Worm (Caenorhabditis elegans) whole organism, L3 larva: ENCODE data around the gene C06B3.16.

Experiments used
- R02D3.7 ChIP-seq: fragments of 150-350 bp; optimal IDR thresholded peaks from 2 replicates; lab custom pipeline; 2014; ENCODE audit warnings: missing biosample characterization, missing genetic modification characterization
- ama-1 ChIP-seq: fragments of 150-350 bp; optimal IDR thresholded peaks from 2 replicates; lab custom pipeline; 2018
- ceh-16 ChIP-seq: sonication (generic microtip); optimal IDR thresholded peaks from 2 replicates; lab custom pipeline; 2017; ENCODE audit warnings: missing biosample characterization, missing genetic modification characterization
- ceh-28 ChIP-seq: fragments of 150-350 bp; optimal IDR thresholded peaks from 2 replicates; lab custom pipeline; 2014; ENCODE audit warnings: missing biosample characterization, missing genetic modification reagents, missing genetic modification characterization
- ceh-82 ChIP-seq: fragments of 150-350 bp; optimal IDR thresholded peaks from 2 replicates; lab custom pipeline; 2014; ENCODE audit warnings: missing biosample characterization, missing genetic modification characterization
- daf-12 ChIP-seq: fragments of 150-350 bp; optimal IDR thresholded peaks from 2 replicates; lab custom pipeline; 2014; ENCODE audit warnings: missing biosample characterization, missing genetic modification reagents, missing genetic modification characterization
- egl-27 ChIP-seq: sonication (generic microtip); optimal IDR thresholded peaks from 4 replicates; lab custom pipeline; 2017; ENCODE audit warnings: missing biosample characterization, missing genetic modification reagents, missing genetic modification characterization
- egl-5 ChIP-seq: fragments of 150-350 bp; optimal IDR thresholded peaks from 2 replicates; lab custom pipeline; 2017; ENCODE audit warnings: missing biosample characterization, missing genetic modification reagents, missing genetic modification characterization, inconsistent platforms
- elt-1 ChIP-seq: fragments of 150-350 bp; optimal IDR thresholded peaks from 2 replicates; lab custom pipeline; 2014; ENCODE audit warnings: missing biosample characterization, missing genetic modification characterization
- elt-2 ChIP-seq: sonication (generic microtip); optimal IDR thresholded peaks from 2 replicates; lab custom pipeline; 2016; ENCODE audit warnings: missing genetic modification reagents, mild to moderate bottlenecking, missing genetic modification characterization, missing compliant biosample characterization
- elt-3 ChIP-seq, 3 experiments: fragments of 150-350 bp in 1 of 3; sonication (generic microtip) in 2 of 3; optimal IDR thresholded peaks; 2 replicates in 2 of 3; 4 replicates in 1 of 3; lab custom pipeline; 2014 to 2017; ENCODE audit warnings: missing biosample characterization in 3 of 3, missing genetic modification characterization in 3 of 3
- fkh-2 ChIP-seq: fragments of 150-350 bp; optimal IDR thresholded peaks from 2 replicates; lab custom pipeline; 2014; ENCODE audit warnings: missing biosample characterization, missing genetic modification reagents, missing genetic modification characterization
- hmg-11 ChIP-seq: sonication (generic microtip); optimal IDR thresholded peaks from 2 replicates; lab custom pipeline; 2016; ENCODE audit warnings: missing genetic modification characterization, missing compliant biosample characterization
- jun-1 ChIP-seq: fragments of 150-350 bp; optimal IDR thresholded peaks from 2 replicates; lab custom pipeline; 2014; ENCODE audit warnings: missing biosample characterization, missing genetic modification reagents, missing genetic modification characterization
- lin-15B ChIP-seq: fragments of 150-350 bp; optimal IDR thresholded peaks from 2 replicates; lab custom pipeline; 2014; ENCODE audit warnings: missing biosample characterization, missing genetic modification characterization
- lin-39 ChIP-seq: fragments of 150-350 bp; optimal IDR thresholded peaks from 2 replicates; lab custom pipeline; 2018; ENCODE audit warnings: missing biosample characterization, missing genetic modification reagents, missing genetic modification characterization
- mml-1 ChIP-seq: fragments of 150-350 bp; sonication (generic microtip); optimal IDR thresholded peaks from 3 replicates; lab custom pipeline; 2014; ENCODE audit warnings: missing biosample characterization, missing genetic modification characterization
- nfya-1 ChIP-seq: sonication (generic microtip); optimal IDR thresholded peaks from 2 replicates; lab custom pipeline; 2017; ENCODE audit warnings: missing genetic modification characterization, mild to moderate bottlenecking, missing compliant biosample characterization, antibody characterized with exemption, moderate library complexity; ENCODE audit not compliant: insufficient read depth
- nhr-11 ChIP-seq: fragments of 150-350 bp; optimal IDR thresholded peaks from 2 replicates; lab custom pipeline; 2014; ENCODE audit warnings: missing biosample characterization, missing genetic modification characterization
- nhr-237 ChIP-seq: fragments of 150-350 bp; optimal IDR thresholded peaks from 2 replicates; lab custom pipeline; 2014; ENCODE audit warnings: missing biosample characterization, missing genetic modification characterization
- nhr-25 ChIP-seq: sonication (generic microtip); optimal IDR thresholded peaks from 2 replicates; lab custom pipeline; 2017; ENCODE audit warnings: missing biosample characterization, missing genetic modification characterization
- nhr-28 ChIP-seq: fragments of 150-350 bp; optimal IDR thresholded peaks from 2 replicates; lab custom pipeline; 2014; ENCODE audit warnings: missing biosample characterization, missing genetic modification characterization
- nhr-43 ChIP-seq: sonication (generic microtip); optimal IDR thresholded peaks from 2 replicates; lab custom pipeline; 2016; ENCODE audit warnings: mild to moderate bottlenecking, missing genetic modification characterization, missing compliant biosample characterization; ENCODE audit not compliant: poor library complexity, severe bottlenecking
- nhr-67 ChIP-seq: fragments of 150-350 bp; optimal IDR thresholded peaks from 2 replicates; lab custom pipeline; 2014; ENCODE audit warnings: missing biosample characterization, missing genetic modification characterization
- nhr-77 ChIP-seq: fragments of 150-350 bp; optimal IDR thresholded peaks from 2 replicates; lab custom pipeline; 2014; ENCODE audit warnings: missing biosample characterization, missing genetic modification characterization
- pha-4 ChIP-seq: fragments of 150-350 bp; optimal IDR thresholded peaks from 2 replicates; lab custom pipeline; 2014; ENCODE audit warnings: missing biosample characterization, missing genetic modification reagents, missing genetic modification characterization
- pqm-1 ChIP-seq: fragments of 150-350 bp; optimal IDR thresholded peaks from 2 replicates; lab custom pipeline; 2017; ENCODE audit warnings: missing biosample characterization, missing genetic modification characterization, inconsistent platforms
- skn-1 ChIP-seq: fragments of 150-350 bp; optimal IDR thresholded peaks from 2 replicates; lab custom pipeline; 2014; ENCODE audit warnings: missing biosample characterization, missing genetic modification characterization
- snpc-4 ChIP-seq: fragments of 150-350 bp; optimal IDR thresholded peaks from 2 replicates; lab custom pipeline; 2014; ENCODE audit warnings: missing biosample characterization, missing genetic modification characterization
- tbx-2 ChIP-seq: sonication (generic microtip); optimal IDR thresholded peaks from 2 replicates; lab custom pipeline; 2016; ENCODE audit warnings: mild to moderate bottlenecking, missing genetic modification characterization, missing compliant biosample characterization
- unc-62 ChIP-seq: fragments of 150-350 bp; sonication (generic microtip); optimal IDR thresholded peaks from 4 replicates; lab custom pipeline; 2014; ENCODE audit warnings: missing biosample characterization, missing genetic modification reagents, missing genetic modification characterization
- zag-1 ChIP-seq: fragments of 150-350 bp; optimal IDR thresholded peaks from 2 replicates; lab custom pipeline; 2014; ENCODE audit warnings: missing biosample characterization, missing genetic modification characterization
- ztf-4 ChIP-seq: fragments of 150-350 bp; optimal IDR thresholded peaks from 2 replicates; lab custom pipeline; 2014; ENCODE audit warnings: missing biosample characterization, missing genetic modification characterization

Gene C06B3.16

ce11 chrV:13915390-13915789 lies 15.9 kb upstream of the C06B3.16 start, which contains the start of gene gcy-32:
gcy-32 (minus strand) TSS chrV:13915490.
- TF ChIP-seq ama-1 (no peak), pqm-1 (no peak), nhr-11 (tag; lab: Kevin White, UChicago) (no peak), ztf-4 (no peak), tbx-2 (tag; lab: Kevin White, UChicago) (no peak), R02D3.7 (tag; lab: Kevin White, UChicago) (no peak), jun-1 (no peak), nhr-28 (tag; lab: Kevin White, UChicago) (no peak), nfya-1 (no peak), ceh-28 (tag; lab: Kevin White, UChicago) (no peak), elt-2 (tag; lab: Kevin White, UChicago) (no peak), ceh-16 (no peak), nhr-77 (tag; lab: Kevin White, UChicago) (no peak)

ce11 chrV:13916196-13916595 lies 15.1 kb upstream of the C06B3.16 start, which contains the start of gene str-252:
str-252 (plus strand) TSS chrV:13916496.
- TF ChIP-seq zag-1 (tag; lab: Kevin White, UChicago): no peak
- no peak for TF ChIP-seq nhr-25 (tag; lab: Kevin White, UChicago)
- TF ChIP-seq hmg-11 (tag; lab: Kevin White, UChicago): no peak
- no peak for TF ChIP-seq unc-62

ce11 chrV:13918341-13918740 lies 13.0 kb upstream of the C06B3.16 start, which contains the start of gene str-250:
str-250 (plus strand) TSS chrV:13918641.
- TF ChIP-seq nhr-67 (no peak), nhr-25 (tag; lab: Kevin White, UChicago) (no peak)

ce11 chrV:13920730-13921129 lies 10.6 kb upstream of the C06B3.16 start, which contains the start of gene srx-42:
srx-42 (plus strand) TSS chrV:13921030.
- TF ChIP-seq ceh-28 (tag; lab: Kevin White, UChicago) (no peak), nhr-43 (tag; lab: Kevin White, UChicago) (no peak), ztf-4 (no peak), zag-1 (tag; lab: Kevin White, UChicago) (no peak), nhr-25 (tag; lab: Kevin White, UChicago) (no peak), lin-15B (tag; lab: Kevin White, UChicago) (no peak), lin-39 (tag; lab: Kevin White, UChicago) (no peak), snpc-4 (tag; lab: Kevin White, UChicago) (no peak), tbx-2 (tag; lab: Kevin White, UChicago) (no peak), skn-1 (tag; lab: Kevin White, UChicago) (no peak), egl-27 (tag; lab: Kevin White, UChicago) (no peak), fkh-2 (tag; lab: Kevin White, UChicago) (no peak), elt-1 (no peak)

ce11 chrV:13923851-13924250 lies 7.5 kb upstream of the C06B3.16 start, which contains the start of gene srxa-11:
srxa-11 (plus strand) TSS chrV:13924151.
- TF ChIP-seq nhr-67 (no peak), ceh-16 (no peak), pha-4 (no peak), lin-15B (tag; lab: Kevin White, UChicago) (no peak), nhr-237 (tag; lab: Kevin White, UChicago) (no peak), mml-1 (tag; lab: Kevin White, UChicago) (no peak), nhr-43 (tag; lab: Kevin White, UChicago) (no peak), egl-5 (tag; lab: Kevin White, UChicago) (no peak), pqm-1 (no peak), elt-3 (tag; optimal IDR thresholded peaks at IDR 0.05; lab: Kevin White, UChicago) (no peak), ama-1 (no peak), ceh-82 (tag; lab: Kevin White, UChicago) (no peak), daf-12 (no peak)

- no peak for TF ChIP-seq ceh-82 (tag; lab: Kevin White, UChicago)
These were observed 4.9 kb upstream of the C06B3.16 start, which contains the start of gene srxa-12 for ce11 chrV:13926398-13926797. srxa-12 (plus strand) TSS chrV:13926698.
